Worm (Caenorhabditis elegans) whole organism, L1 larva: ENCODE data around the gene C34B4.2.

Source experiments
- C04F5.9 ChIP-seq: sonication (generic microtip); optimal IDR thresholded peaks from 2 replicates; lab custom pipeline; 2016; ENCODE audit warnings: missing genetic modification characterization, missing compliant biosample characterization
- C16A3.4 ChIP-seq: fragments of 150-350 bp; optimal IDR thresholded peaks from 2 replicates; lab custom pipeline; 2014; ENCODE audit warnings: missing biosample characterization, missing genetic modification characterization
- F16B12.6 ChIP-seq: fragments of 150-350 bp; optimal IDR thresholded peaks from 2 replicates; lab custom pipeline; 2014; ENCODE audit warnings: missing biosample characterization, missing genetic modification characterization
- aha-1 ChIP-seq: fragments of 150-350 bp; optimal IDR thresholded peaks from 2 replicates; lab custom pipeline; 2014; ENCODE audit warnings: missing biosample characterization, missing genetic modification characterization
- aly-2 ChIP-seq: fragments of 150-350 bp; optimal IDR thresholded peaks from 2 replicates; lab custom pipeline; 2014; ENCODE audit warnings: missing biosample characterization, missing genetic modification characterization
- ama-1 ChIP-seq: fragments of 150-350 bp; optimal IDR thresholded peaks from 2 replicates; lab custom pipeline; 2014
- blmp-1 ChIP-seq: fragments of 150-350 bp; optimal IDR thresholded peaks from 2 replicates; lab custom pipeline; 2014; ENCODE audit warnings: missing biosample characterization, missing genetic modification characterization
- ceh-63 ChIP-seq: fragments of 200-800 bp; sonication (Bioruptor generic); optimal IDR thresholded peaks from 2 replicates; lab custom pipeline; 2018; ENCODE audit warnings: mild to moderate bottlenecking, missing genetic modification characterization, missing compliant biosample characterization
- ceh-8 ChIP-seq: fragments of 200-800 bp; sonication (Bioruptor generic); optimal IDR thresholded peaks from 2 replicates; lab custom pipeline; 2018; ENCODE audit warnings: mild to moderate bottlenecking, missing genetic modification characterization, moderate library complexity, missing compliant biosample characterization
- ceh-90 ChIP-seq: sonication (generic microtip); optimal IDR thresholded peaks from 2 replicates; lab custom pipeline; 2016; ENCODE audit warnings: missing genetic modification characterization, missing compliant biosample characterization
- dpl-1 ChIP-seq, 3 experiments: fragments of 150-350 bp in 2 of 3; sonication (generic microtip) in 1 of 3; optimal IDR thresholded peaks; 2 replicates each; lab custom pipeline; 2014 to 2017; ENCODE audit warnings: missing biosample characterization in 3 of 3, missing genetic modification characterization in 3 of 3, missing genetic modification reagents in 3 of 3
- efl-1 ChIP-seq, 4 experiments: fragments of 150-350 bp; optimal IDR thresholded peaks in 3 of 4; peaks in 1 of 4; 1 replicate in 1 of 4; 2 replicates in 3 of 4; lab custom pipeline; 2014; ENCODE audit warnings: missing biosample characterization in 2 of 4, missing genetic modification characterization in 2 of 4, missing genetic modification reagents in 2 of 4
- efl-3 ChIP-seq: fragments of 200-800 bp; sonication (Bioruptor generic); optimal IDR thresholded peaks from 2 replicates; lab custom pipeline; 2018; ENCODE audit warnings: mild to moderate bottlenecking, missing genetic modification characterization, missing compliant biosample characterization
- egl-27 ChIP-seq, 2 experiments: fragments of 150-350 bp in 1 of 2; sonication (generic microtip); optimal IDR thresholded peaks; 3 replicates each; lab custom pipeline; 2017 to 2018; ENCODE audit warnings: missing biosample characterization in 2 of 2, missing genetic modification characterization in 2 of 2, missing genetic modification reagents in 2 of 2
- elt-3 ChIP-seq, 6 experiments: fragments of 150-350 bp in 1 of 6; sonication (generic microtip); optimal IDR thresholded peaks; 2 replicates each; lab custom pipeline; 2017 to 2018; ENCODE audit warnings: missing biosample characterization in 6 of 6, missing genetic modification characterization in 6 of 6, inconsistent platforms in 1 of 6
- ets-5 ChIP-seq: fragments of 200-800 bp; sonication (Bioruptor generic); IDR thresholded peaks from 2 replicates; pipeline ENCODE4 v1.3.6; 2022; ENCODE audit warnings: missing genetic modification characterization, missing compliant biosample characterization
- fkh-10 ChIP-seq: sonication (generic microtip); optimal IDR thresholded peaks from 2 replicates; lab custom pipeline; 2017; ENCODE audit warnings: missing biosample characterization, missing genetic modification reagents, missing genetic modification characterization
- fkh-4 ChIP-seq: sonication (generic microtip); optimal IDR thresholded peaks from 2 replicates; lab custom pipeline; 2016; ENCODE audit warnings: missing compliant biosample characterization, missing genetic modification characterization, borderline replicate concordance
- grh-1 ChIP-seq: fragments of 200-800 bp; sonication (Bioruptor generic); IDR thresholded peaks from 2 replicates; pipeline ENCODE4 v1.3.6; 2022; ENCODE audit warnings: missing genetic modification reagents, missing genetic modification characterization, missing compliant biosample characterization
- irx-1 ChIP-seq: sonication (generic microtip); optimal IDR thresholded peaks from 2 replicates; lab custom pipeline; 2016; ENCODE audit warnings: missing genetic modification characterization, missing compliant biosample characterization
- lin-15B ChIP-seq: fragments of 150-350 bp; sonication (generic microtip); optimal IDR thresholded peaks from 3 replicates; lab custom pipeline; 2014; ENCODE audit warnings: missing biosample characterization, missing genetic modification characterization
- lin-39 ChIP-seq: fragments of 150-350 bp; optimal IDR thresholded peaks from 2 replicates; lab custom pipeline; 2014; ENCODE audit warnings: missing biosample characterization, missing genetic modification reagents, missing genetic modification characterization
- lsy-2 ChIP-seq, 2 experiments: fragments of 150-350 bp; optimal IDR thresholded peaks; 2 replicates each; lab custom pipeline; 2014; ENCODE audit warnings: missing biosample characterization in 2 of 2, missing genetic modification characterization in 2 of 2
- mab-9 ChIP-seq: fragments of 200-800 bp; sonication (Bioruptor generic); IDR thresholded peaks from 2 replicates; pipeline ENCODE4 v1.3.6; 2022; ENCODE audit warnings: missing genetic modification reagents, missing genetic modification characterization, missing compliant biosample characterization
- mdl-1 ChIP-seq, 2 experiments: fragments of 150-350 bp; optimal IDR thresholded peaks; 2 replicates each; lab custom pipeline; 2014 to 2017; ENCODE audit warnings: missing biosample characterization in 2 of 2, missing genetic modification characterization in 2 of 2, inconsistent platforms in 1 of 2
- mef-2 ChIP-seq: fragments of 150-350 bp; optimal IDR thresholded peaks from 2 replicates; lab custom pipeline; 2014; ENCODE audit warnings: missing biosample characterization, missing genetic modification characterization
- mep-1 ChIP-seq: fragments of 150-350 bp; optimal IDR thresholded peaks from 2 replicates; lab custom pipeline; 2014; ENCODE audit warnings: missing biosample characterization, missing genetic modification characterization
- nhr-11 ChIP-seq: fragments of 150-350 bp; optimal IDR thresholded peaks from 2 replicates; lab custom pipeline; 2014; ENCODE audit warnings: missing biosample characterization, missing genetic modification characterization
- nhr-12 ChIP-seq: sonication (generic microtip); optimal IDR thresholded peaks from 2 replicates; lab custom pipeline; 2017; ENCODE audit warnings: missing biosample characterization, missing genetic modification characterization
- nhr-20 ChIP-seq: sonication (generic microtip); optimal IDR thresholded peaks from 2 replicates; lab custom pipeline; 2016; ENCODE audit warnings: mild to moderate bottlenecking, missing genetic modification characterization, missing compliant biosample characterization
- nhr-237 ChIP-seq: fragments of 150-350 bp; optimal IDR thresholded peaks from 2 replicates; lab custom pipeline; 2014; ENCODE audit warnings: missing biosample characterization, missing genetic modification characterization
- nhr-71 ChIP-seq: sonication (generic microtip); optimal IDR thresholded peaks from 2 replicates; lab custom pipeline; 2016; ENCODE audit warnings: mild to moderate bottlenecking, missing genetic modification characterization, moderate library complexity, missing compliant biosample characterization
- nhr-84 ChIP-seq: sonication (generic microtip); optimal IDR thresholded peaks from 2 replicates; lab custom pipeline; 2017; ENCODE audit warnings: missing biosample characterization, missing genetic modification characterization
- nhr-85 ChIP-seq: sonication (generic microtip); peaks from one replicate; lab custom pipeline; 2016; ENCODE audit warnings: missing genetic modification characterization, inconsistent platforms, missing compliant biosample characterization
- pag-3 ChIP-seq: sonication (generic microtip); optimal IDR thresholded peaks from 2 replicates; lab custom pipeline; 2017; ENCODE audit warnings: missing genetic modification characterization, mild to moderate bottlenecking, missing compliant biosample characterization, antibody characterized with exemption, borderline replicate concordance; ENCODE audit not compliant: insufficient read depth
- pax-3 ChIP-seq: fragments of 200-800 bp; sonication (Bioruptor generic); optimal IDR thresholded peaks from 2 replicates; lab custom pipeline; 2018; ENCODE audit warnings: mild to moderate bottlenecking, missing genetic modification characterization, moderate library complexity, missing compliant biosample characterization
- pqm-1 ChIP-seq: sonication (generic microtip); optimal IDR thresholded peaks from 3 replicates; lab custom pipeline; 2017; ENCODE audit warnings: missing biosample characterization, missing genetic modification characterization
- rnt-1 ChIP-seq: sonication (generic microtip); optimal IDR thresholded peaks from 2 replicates; lab custom pipeline; 2016; ENCODE audit warnings: mild to moderate bottlenecking, missing genetic modification characterization, moderate library complexity, missing compliant biosample characterization
- skn-1 ChIP-seq: fragments of 150-350 bp; optimal IDR thresholded peaks from 2 replicates; lab custom pipeline; 2014; ENCODE audit warnings: missing biosample characterization, missing genetic modification characterization
- snpc-4 ChIP-seq: fragments of 150-350 bp; optimal IDR thresholded peaks from 2 replicates; lab custom pipeline; 2014; ENCODE audit warnings: missing biosample characterization, missing genetic modification characterization
- snu-23 ChIP-seq: sonication (generic microtip); optimal IDR thresholded peaks from 2 replicates; lab custom pipeline; 2016; ENCODE audit warnings: missing genetic modification characterization, missing compliant biosample characterization
- sox-4 ChIP-seq: sonication (generic microtip); optimal IDR thresholded peaks from 2 replicates; lab custom pipeline; 2016; ENCODE audit warnings: missing genetic modification characterization, missing compliant biosample characterization
- sptf-1 ChIP-seq: fragments of 150-350 bp; optimal IDR thresholded peaks from 2 replicates; lab custom pipeline; 2014; ENCODE audit warnings: missing biosample characterization, missing genetic modification characterization
- swsn-7 ChIP-seq: sonication (generic microtip); optimal IDR thresholded peaks from 2 replicates; lab custom pipeline; 2016; ENCODE audit warnings: missing genetic modification characterization, missing compliant biosample characterization
- tbx-2 ChIP-seq: sonication (generic microtip); optimal IDR thresholded peaks from 2 replicates; lab custom pipeline; 2016; ENCODE audit warnings: missing genetic modification characterization, missing compliant biosample characterization
- tlp-1 ChIP-seq: fragments of 150-350 bp; optimal IDR thresholded peaks from 2 replicates; lab custom pipeline; 2014; ENCODE audit warnings: missing biosample characterization, missing genetic modification characterization
- unc-130 ChIP-seq: fragments of 150-350 bp; optimal IDR thresholded peaks from 2 replicates; lab custom pipeline; 2017; ENCODE audit warnings: missing biosample characterization, missing genetic modification characterization, inconsistent platforms
- unc-30 ChIP-seq: sonication (generic microtip); optimal IDR thresholded peaks from 2 replicates; lab custom pipeline; 2017; ENCODE audit warnings: missing biosample characterization, missing genetic modification characterization
- unc-86 ChIP-seq: sonication (generic microtip); optimal IDR thresholded peaks from 2 replicates; lab custom pipeline; 2016; ENCODE audit warnings: missing genetic modification characterization, missing compliant biosample characterization
- vab-15 ChIP-seq: sonication (generic microtip); optimal IDR thresholded peaks from 2 replicates; lab custom pipeline; 2017; ENCODE audit warnings: missing genotype, mild to moderate bottlenecking, missing genetic modification characterization, missing compliant biosample characterization
- zip-4 ChIP-seq: fragments of 200-800 bp; sonication (Bioruptor generic); optimal IDR thresholded peaks from 2 replicates; lab custom pipeline; 2018; ENCODE audit warnings: mild to moderate bottlenecking, missing genetic modification characterization, moderate library complexity, missing compliant biosample characterization
- ztf-4 ChIP-seq: fragments of 150-350 bp; optimal IDR thresholded peaks from 2 replicates; lab custom pipeline; 2014; ENCODE audit warnings: missing biosample characterization, missing genetic modification characterization

Gene C34B4.2

ce11 chrV:13041666-13042065, 41.2 kb upstream of the C34B4.2 start, which contains the start of gene scyl-1 (continued):
- TF ChIP-seq mef-2, result peak; percentile 8
- TF ChIP-seq swsn-7, result peak; percentile 86
- TF ChIP-seq aly-2 (tag; lab: Kevin White, UChicago), result peak; percentile 67
- peak; percentile 88 for TF ChIP-seq C16A3.4
- TF ChIP-seq mdl-1 (tag; optimal IDR thresholded peaks at IDR 0.05; lab: Kevin White, UChicago), result peak in 1 of 2 experiments; percentile 55
- peak; percentile 94 for TF ChIP-seq nhr-85 (tag; lab: Kevin White, UChicago)
- peak; percentile 89 for TF ChIP-seq rnt-1 (tag; lab: Kevin White, UChicago)
- no peak for TF ChIP-seq ceh-8 (GFP tag; lab: Kevin White, UChicago)
- no peak for TF ChIP-seq egl-27 (tag; optimal IDR thresholded peaks at IDR 0.05; lab: Kevin White, UChicago)
- no peak for TF ChIP-seq aha-1 (tag; lab: Kevin White, UChicago)
- TF ChIP-seq efl-1 (optimal IDR thresholded peaks at IDR 0.05; lab: Kevin White, UChicago), result peak; percentile 84
- TF ChIP-seq efl-1 (GFP tag; optimal IDR thresholded peaks at IDR 0.05 in 1 of 2; lab: Kevin White, UChicago), result peak; percentile 76 to 97
- TF ChIP-seq lin-39 (tag; lab: Kevin White, UChicago), result peak; percentile 69
- TF ChIP-seq sptf-1, result no peak
- no peak for TF ChIP-seq pqm-1 (tag; lab: Kevin White, UChicago)
- TF ChIP-seq nhr-84 (tag; lab: Kevin White, UChicago), result no peak
- peak; percentile 90 for TF ChIP-seq snu-23 (GFP tag; lab: Kevin White, UChicago)
- TF ChIP-seq fkh-4, result no peak
- TF ChIP-seq nhr-237 (tag; lab: Kevin White, UChicago), result peak; percentile 27
- peak; percentile 85 to 90 for TF ChIP-seq lsy-2 (tag; optimal IDR thresholded peaks at IDR 0.05; lab: Kevin White, UChicago)
- no peak for TF ChIP-seq lin-15B
- peak; percentile 52 for TF ChIP-seq ztf-4 (tag; lab: Kevin White, UChicago)
- TF ChIP-seq sox-4 (tag; lab: Kevin White, UChicago), result no peak
- TF ChIP-seq pag-3 (tag; lab: Kevin White, UChicago), result no peak
- TF ChIP-seq nhr-71, result peak; percentile 91
- TF ChIP-seq F16B12.6 (tag; lab: Kevin White, UChicago), result peak; percentile 27
- peak; percentile 67 for TF ChIP-seq unc-130 (tag; lab: Kevin White, UChicago)
- TF ChIP-seq nhr-20 (tag; lab: Kevin White, UChicago), result peak; percentile 89
- TF ChIP-seq efl-3, result no peak
- TF ChIP-seq zip-4 (GFP tag; lab: Kevin White, UChicago), result peak; percentile 3
- TF ChIP-seq tlp-1, result no peak
- peak; percentile 63 for TF ChIP-seq pax-3 (tag; lab: Kevin White, UChicago)
- TF ChIP-seq nhr-12, result no peak
- TF ChIP-seq ceh-63 (GFP tag; lab: Kevin White, UChicago), result no peak
- peak; percentile 64 for TF ChIP-seq unc-86 (tag; lab: Kevin White, UChicago)
- no peak for TF ChIP-seq unc-30
- TF ChIP-seq ets-5, result no peak
- TF ChIP-seq skn-1 (tag; lab: Kevin White, UChicago), result peak; percentile 71
- TF ChIP-seq irx-1 (tag; lab: Kevin White, UChicago), result peak; percentile 39
- peak; percentile 39 for TF ChIP-seq snpc-4 (tag; lab: Kevin White, UChicago)
- no peak for TF ChIP-seq mab-9

- no peak for TF ChIP-seq unc-30
- no peak for TF ChIP-seq pax-3 (tag; lab: Kevin White, UChicago)
- TF ChIP-seq blmp-1 (tag; lab: Kevin White, UChicago), result no peak
- no peak for TF ChIP-seq C04F5.9
- no peak for TF ChIP-seq tbx-2
- no peak for TF ChIP-seq ceh-90
- no peak for TF ChIP-seq lsy-2 (tag; optimal IDR thresholded peaks at IDR 0.05; lab: Kevin White, UChicago)
- no peak for TF ChIP-seq mep-1 (tag; lab: Kevin White, UChicago)
- TF ChIP-seq fkh-10 (GFP tag; lab: Kevin White, UChicago), result no peak
- TF ChIP-seq pqm-1 (tag; lab: Kevin White, UChicago), result peak; percentile 21
- no peak for TF ChIP-seq grh-1 (GFP tag; lab: Robert Waterston, UW)
- TF ChIP-seq ets-5, result no peak
- peak in 1 of 3 experiments; percentile 3 for TF ChIP-seq dpl-1 (GFP tag; optimal IDR thresholded peaks at IDR 0.05; lab: Kevin White, UChicago)
- TF ChIP-seq nhr-237 (tag; lab: Kevin White, UChicago), result no peak
- no peak for TF ChIP-seq zip-4 (GFP tag; lab: Kevin White, UChicago)
- no peak for TF ChIP-seq efl-1 (optimal IDR thresholded peaks at IDR 0.05; lab: Kevin White, UChicago)
- peak in 1 of 2 experiments; percentile 6 for TF ChIP-seq efl-1 (GFP tag; optimal IDR thresholded peaks at IDR 0.05 in 1 of 2; lab: Kevin White, UChicago)
- TF ChIP-seq lin-39 (tag; lab: Kevin White, UChicago), result no peak
- no peak for TF ChIP-seq elt-3 (tag; optimal IDR thresholded peaks at IDR 0.05; lab: Kevin White, UChicago)
- TF ChIP-seq ama-1 (lab: Kevin White, UChicago), result no peak
- peak; percentile 19 for TF ChIP-seq nhr-85 (tag; lab: Kevin White, UChicago)
- no peak for TF ChIP-seq nhr-12
- TF ChIP-seq vab-15 (tag; lab: Kevin White, UChicago), result no peak
- TF ChIP-seq nhr-11 (tag; lab: Kevin White, UChicago), result no peak
- TF ChIP-seq swsn-7, result no peak
Observed at ce11 chrV:13043195-13043762, 39.6 kb upstream of the C34B4.2 start, which contains the start of gene lap-2. lap-2 (plus strand) TSS chrV:13043712.
